Fruit fly (Drosophila melanogaster) whole organism, embryonic: Measurements from ENCODE around the gene mRpL27.

ENCODE experiments used
- CG12155 ChIP-seq: fragments of 200-800 bp; sonication (Bioruptor generic); optimal IDR thresholded peaks from 3 replicates; lab custom pipeline; 2016; ENCODE audit warnings: missing biosample characterization, missing genetic modification characterization
- CG12744 ChIP-seq: fragments of 200-800 bp; sonication (Bioruptor generic); optimal IDR thresholded peaks from 2 replicates; lab custom pipeline; 2016; ENCODE audit warnings: missing biosample characterization, missing genetic modification characterization
- CG15073 ChIP-seq: fragments of 200-800 bp; sonication (Bioruptor generic); optimal IDR thresholded peaks from 2 replicates; lab custom pipeline; 2016; ENCODE audit warnings: missing biosample characterization, missing genetic modification characterization
- CG1602 ChIP-seq: fragments of 200-800 bp; sonication (Bioruptor generic); optimal IDR thresholded peaks from 3 replicates; lab custom pipeline; 2016; ENCODE audit warnings: missing biosample characterization, missing genetic modification characterization
- CG18619 ChIP-seq: fragments of 200-800 bp; sonication (Bioruptor generic); optimal IDR thresholded peaks from 3 replicates; lab custom pipeline; 2017; ENCODE audit warnings: missing biosample characterization, mild to moderate bottlenecking, missing genetic modification characterization
- CG2120 ChIP-seq: fragments of 200-800 bp; sonication (Bioruptor generic); optimal IDR thresholded peaks from 3 replicates; lab custom pipeline; 2016; ENCODE audit warnings: missing biosample characterization, missing genetic modification characterization
- CG2889 ChIP-seq: fragments of 200-800 bp; sonication (Bioruptor generic); IDR thresholded peaks from 3 replicates; pipeline ENCODE4 v1.3.6; 2022; ENCODE audit warnings: missing biosample characterization, missing genetic modification characterization
- CG30431 ChIP-seq: fragments of 200-800 bp; sonication (Bioruptor generic); optimal IDR thresholded peaks from 2 replicates; lab custom pipeline; 2017; ENCODE audit warnings: missing biosample characterization, missing genetic modification characterization
- CG3281 ChIP-seq: fragments of 200-800 bp; sonication (Bioruptor generic); optimal IDR thresholded peaks from 3 replicates; lab custom pipeline; 2017; ENCODE audit warnings: missing biosample characterization, mild to moderate bottlenecking, missing genetic modification characterization
- CG3407 ChIP-seq: fragments of 200-800 bp; sonication (Bioruptor generic); optimal IDR thresholded peaks from 2 replicates; lab custom pipeline; 2018; ENCODE audit warnings: missing biosample characterization, mild to moderate bottlenecking, missing genetic modification characterization
- CG4328 ChIP-seq: fragments of 200-800 bp; sonication (Bioruptor generic); optimal IDR thresholded peaks from 3 replicates; lab custom pipeline; 2017; ENCODE audit warnings: missing biosample characterization, missing genetic modification reagents, missing genetic modification characterization
- CG6813 ChIP-seq: fragments of 200-800 bp; sonication (Bioruptor generic); optimal IDR thresholded peaks from 2 replicates; lab custom pipeline; 2017; ENCODE audit warnings: missing biosample characterization, missing genetic modification characterization, mild to moderate bottlenecking, moderate library complexity, missing genetic modification reagents
- CG6854 ChIP-seq: fragments of 200-800 bp; sonication (Bioruptor generic); optimal IDR thresholded peaks from 3 replicates; lab custom pipeline; 2017; ENCODE audit warnings: missing biosample characterization, mild to moderate bottlenecking, missing genetic modification characterization
- CG7357 ChIP-seq: fragments of 200-800 bp; sonication (Bioruptor generic); IDR thresholded peaks from 3 replicates; pipeline ENCODE4 v1.3.6; 2022; ENCODE audit warnings: missing biosample characterization, missing genetic modification characterization
- CG8944 ChIP-seq: fragments of 200-800 bp; sonication (Bioruptor generic); optimal IDR thresholded peaks from 3 replicates; lab custom pipeline; 2016; ENCODE audit warnings: missing biosample characterization, missing genetic modification characterization
- CrebB ChIP-seq: fragments of 200-800 bp; sonication (Bioruptor generic); optimal IDR thresholded peaks from 3 replicates; lab custom pipeline; 2018; ENCODE audit warnings: missing biosample characterization, mild to moderate bottlenecking, missing genetic modification characterization
- Dll ChIP-seq: fragments of 200-800 bp; sonication (Bioruptor generic); IDR thresholded peaks from 4 replicates; pipeline ENCODE4 v1.3.6; 2022; ENCODE audit warnings: missing biosample characterization, missing genetic modification characterization; ENCODE audit not compliant: partially characterized antibody
- HLH3B ChIP-seq: fragments of 200-800 bp; sonication (Bioruptor generic); IDR thresholded peaks from 2 replicates; pipeline ENCODE4 v1.3.6; 2022; ENCODE audit warnings: missing biosample characterization, missing genetic modification characterization
- HLH4C ChIP-seq: fragments of 200-800 bp; sonication (Bioruptor generic); IDR thresholded peaks from 3 replicates; pipeline ENCODE4 v1.3.6; 2022; ENCODE audit warnings: missing biosample characterization, missing genetic modification characterization; ENCODE audit not compliant: partially characterized antibody
- Hey ChIP-seq: fragments of 200-800 bp; sonication (Bioruptor generic); optimal IDR thresholded peaks from 3 replicates; lab custom pipeline; 2018; ENCODE audit warnings: missing biosample characterization, mild to moderate bottlenecking, missing genetic modification characterization
- Lhr ChIP-seq: fragments of 200-800 bp; sonication (Bioruptor generic); optimal IDR thresholded peaks from 3 replicates; lab custom pipeline; 2017; ENCODE audit warnings: mild to moderate bottlenecking, missing biosample characterization, missing genetic modification reagents, missing genetic modification characterization
- Mrtf ChIP-seq: fragments of 200-800 bp; sonication (Bioruptor generic); IDR thresholded peaks from 3 replicates; pipeline ENCODE4 v1.3.6; 2022; ENCODE audit warnings: missing biosample characterization, missing genetic modification characterization
- PHDP ChIP-seq: fragments of 200-800 bp; sonication (Bioruptor generic); optimal IDR thresholded peaks from 3 replicates; lab custom pipeline; 2018; ENCODE audit warnings: missing biosample characterization, mild to moderate bottlenecking, missing genetic modification characterization, moderate library complexity
- Pdp1 ChIP-seq, 2 experiments: fragments of 200-800 bp; sonication (Bioruptor generic); optimal IDR thresholded peaks; 3 replicates each; lab custom pipeline; 2016; ENCODE audit warnings: missing biosample characterization in 2 of 2, missing genetic modification characterization in 2 of 2, mild to moderate bottlenecking in 1 of 2, moderate library complexity in 1 of 2
- Ravus ChIP-seq: fragments of 200-800 bp; sonication (Bioruptor generic); IDR thresholded peaks from 2 replicates; pipeline ENCODE4 v1.3.6; 2022; ENCODE audit warnings: missing biosample characterization, missing genetic modification characterization
- Sry-β ChIP-seq: fragments of 200-800 bp; sonication (Bioruptor generic); optimal IDR thresholded peaks from 2 replicates; lab custom pipeline; 2018; ENCODE audit warnings: missing biosample characterization, mild to moderate bottlenecking, missing genetic modification characterization, moderate library complexity
- dm ChIP-seq: fragments of 200-800 bp; sonication (Bioruptor generic); optimal IDR thresholded peaks from 3 replicates; lab custom pipeline; 2016; ENCODE audit warnings: missing biosample characterization, missing genetic modification characterization
- dmrt11E ChIP-seq: fragments of 200-800 bp; sonication (Bioruptor generic); optimal IDR thresholded peaks from 3 replicates; lab custom pipeline; 2018; ENCODE audit warnings: missing biosample characterization, mild to moderate bottlenecking, missing genetic modification characterization, moderate library complexity
- dpn ChIP-seq, 2 experiments: fragments of 200-800 bp; sonication (Bioruptor generic); optimal IDR thresholded peaks; 3 replicates each; lab custom pipeline; 2016; ENCODE audit warnings: missing biosample characterization in 2 of 2, missing genetic modification characterization in 2 of 2
- fd3F ChIP-seq: fragments of 200-800 bp; sonication (Bioruptor generic); optimal IDR thresholded peaks from 2 replicates; lab custom pipeline; 2018; ENCODE audit warnings: missing biosample characterization, mild to moderate bottlenecking, missing genetic modification characterization, moderate library complexity
- fd96Cb ChIP-seq: fragments of 200-800 bp; sonication (Bioruptor generic); optimal IDR thresholded peaks from 2 replicates; lab custom pipeline; 2018; ENCODE audit warnings: missing biosample characterization, mild to moderate bottlenecking, missing genetic modification characterization, moderate library complexity
- gce ChIP-seq: fragments of 200-800 bp; sonication (Bioruptor generic); IDR thresholded peaks from 3 replicates; pipeline ENCODE4 v1.3.6; 2022; ENCODE audit warnings: missing biosample characterization, missing genetic modification characterization
- gsb ChIP-seq: fragments of 200-800 bp; sonication (Bioruptor generic); IDR thresholded peaks from 2 replicates; pipeline ENCODE4 v1.3.6; 2022; ENCODE audit warnings: missing biosample characterization, missing genetic modification characterization
- gt ChIP-seq: fragments of 200-800 bp; sonication (Bioruptor generic); IDR thresholded peaks from 2 replicates; pipeline ENCODE4 v1.3.6; 2022; ENCODE audit warnings: missing biosample characterization, missing genetic modification characterization
- her ChIP-seq: fragments of 200-800 bp; sonication (Bioruptor generic); optimal IDR thresholded peaks from 2 replicates; lab custom pipeline; 2016; ENCODE audit warnings: missing biosample characterization, missing genetic modification characterization
- insv ChIP-seq, 2 experiments: fragments of 200-800 bp; sonication (Bioruptor generic); optimal IDR thresholded peaks; 3 replicates each; lab custom pipeline; 2016 to 2018; ENCODE audit warnings: missing biosample characterization in 2 of 2, missing genetic modification characterization in 2 of 2
- jing ChIP-seq: fragments of 200-800 bp; sonication (Bioruptor generic); optimal IDR thresholded peaks from 2 replicates; lab custom pipeline; 2018; ENCODE audit warnings: missing biosample characterization, mild to moderate bottlenecking, missing genetic modification characterization
- lbe ChIP-seq: fragments of 200-800 bp; sonication (Bioruptor generic); optimal IDR thresholded peaks from 2 replicates; lab custom pipeline; 2016; ENCODE audit warnings: missing biosample characterization, mild to moderate bottlenecking, missing genetic modification characterization
- luna ChIP-seq: fragments of 200-800 bp; sonication (Bioruptor generic); optimal IDR thresholded peaks from 2 replicates; lab custom pipeline; 2016; ENCODE audit warnings: missing biosample characterization, missing genetic modification characterization
- mam ChIP-seq: fragments of 200-800 bp; sonication (Bioruptor generic); optimal IDR thresholded peaks from 3 replicates; lab custom pipeline; 2016; ENCODE audit warnings: missing biosample characterization, missing genetic modification characterization
- mld ChIP-seq: fragments of 200-800 bp; sonication (Bioruptor generic); IDR thresholded peaks from 3 replicates; pipeline ENCODE4 v1.3.6; 2022; ENCODE audit warnings: missing biosample characterization, missing genetic modification characterization; ENCODE audit not compliant: partially characterized antibody
- nmo ChIP-seq: fragments of 200-800 bp; sonication (Bioruptor generic); optimal IDR thresholded peaks from 2 replicates; lab custom pipeline; 2018; ENCODE audit warnings: missing biosample characterization, mild to moderate bottlenecking, missing genetic modification characterization, moderate library complexity
- oc ChIP-seq: fragments of 200-800 bp; sonication (Bioruptor generic); optimal IDR thresholded peaks from 2 replicates; lab custom pipeline; 2018; ENCODE audit warnings: missing biosample characterization, mild to moderate bottlenecking, missing genetic modification characterization, moderate library complexity
- pum ChIP-seq: fragments of 200-800 bp; sonication (Bioruptor generic); optimal IDR thresholded peaks from 2 replicates; lab custom pipeline; 2016; ENCODE audit warnings: missing biosample characterization, missing genetic modification characterization
- repo ChIP-seq: fragments of 200-800 bp; sonication (Bioruptor generic); optimal IDR thresholded peaks from 2 replicates; lab custom pipeline; 2016; ENCODE audit warnings: missing biosample characterization, missing genetic modification characterization
- schlank ChIP-seq: fragments of 200-800 bp; sonication (Bioruptor generic); optimal IDR thresholded peaks from 2 replicates; lab custom pipeline; 2018; ENCODE audit warnings: missing biosample characterization, mild to moderate bottlenecking, missing genetic modification characterization
- sd ChIP-seq: fragments of 200-800 bp; sonication (Bioruptor generic); optimal IDR thresholded peaks from 3 replicates; lab custom pipeline; 2018; ENCODE audit warnings: missing biosample characterization, mild to moderate bottlenecking, missing genetic modification characterization, moderate library complexity
- slou ChIP-seq: fragments of 200-800 bp; sonication (Bioruptor generic); optimal IDR thresholded peaks from 3 replicates; lab custom pipeline; 2016; ENCODE audit warnings: missing biosample characterization, missing genetic modification characterization
- twi ChIP-seq: fragments of 200-800 bp; optimal IDR thresholded peaks from 2 replicates; lab custom pipeline; 2019; ENCODE audit warnings: missing biosample characterization, mild to moderate bottlenecking, missing genetic modification characterization, moderate library complexity
- zfh2 ChIP-seq: fragments of 200-800 bp; sonication (Bioruptor generic); optimal IDR thresholded peaks from 2 replicates; lab custom pipeline; 2016; ENCODE audit warnings: missing biosample characterization, missing genetic modification characterization

mRpL27 gene

dm6 chr2L:4448582-4449016, 10.8 kb downstream of the mRpL27 start, which contains the start of gene MFS18 (continued):
- TF ChIP-seq Ravus (GFP tag; lab: Robert Waterston, UW) (peak; percentile 97), dm (GFP tag; lab: Kevin White, UChicago) (peak; percentile 98), dpn (GFP tag; optimal IDR thresholded peaks at IDR 0.05; lab: Kevin White, UChicago) (peak; percentile 97 to 98), Pdp1 (GFP tag; optimal IDR thresholded peaks at IDR 0.05; lab: Kevin White, UChicago) (peak; percentile 85 to 87), mld (GFP tag; lab: Robert Waterston, UW) (peak; percentile 71; the same call in 1 of the 3 replicates), CrebB (tag; lab: Kevin White, UChicago) (peak; percentile 92), twi (peak; percentile 70), Hey (tag; lab: Kevin White, UChicago) (no peak), insv (GFP tag; optimal IDR thresholded peaks at IDR 0.05; lab: Kevin White, UChicago) (peak in 1 of 2 experiments; percentile 54), pum (GFP tag; lab: Kevin White, UChicago) (peak; percentile 80), slou (GFP tag; lab: Kevin White, UChicago) (peak; percentile 98), gce (GFP tag; lab: Robert Waterston, UW) (peak; percentile 98), Lhr (GFP tag; lab: Kevin White, UChicago) (peak; percentile 89), CG15073 (GFP tag; lab: Kevin White, UChicago) (peak; percentile 80), CG4328 (peak; percentile 91), sd (peak; percentile 98), CG30431 (peak; percentile 94), jing (GFP tag; lab: Kevin White, UChicago) (peak; percentile 99), Sry-β (GFP tag; lab: Kevin White, UChicago) (peak; percentile 71), CG6813 (peak; percentile 98), her (GFP tag; lab: Kevin White, UChicago) (peak; percentile 69), lbe (GFP tag; lab: Kevin White, UChicago) (peak; percentile 93), dmrt11E (tag; lab: Kevin White, UChicago) (peak; percentile 95), fd96Cb (tag; lab: Kevin White, UChicago) (peak; percentile 100), mam (GFP tag; lab: Kevin White, UChicago) (peak; percentile 97), CG2889 (GFP tag; lab: Robert Waterston, UW) (peak; percentile 97), PHDP (peak; percentile 96), HLH3B (GFP tag; lab: Robert Waterston, UW) (peak; percentile 99), schlank (tag; lab: Kevin White, UChicago) (peak; percentile 82), CG8944 (peak; percentile 74), fd3F (GFP tag; lab: Kevin White, UChicago) (peak; percentile 89), CG6854 (GFP tag; lab: Kevin White, UChicago) (peak; percentile 97), nmo (GFP tag; lab: Kevin White, UChicago) (peak; percentile 98), CG2120 (peak; percentile 96), repo (peak; percentile 91), CG3407 (GFP tag; lab: Kevin White, UChicago) (peak; percentile 90), luna (GFP tag; lab: Kevin White, UChicago) (peak; percentile 73), CG12155 (GFP tag; lab: Kevin White, UChicago) (peak; percentile 94), CG3281 (peak; percentile 98), CG1602 (GFP tag; lab: Kevin White, UChicago) (peak; percentile 97), Dll (peak; percentile 63; the same call in 2 of the 4 replicates), gt (GFP tag; lab: Robert Waterston, UW) (peak; percentile 96), CG12744 (GFP tag; lab: Kevin White, UChicago) (peak; percentile 68), Mrtf (GFP tag; lab: Robert Waterston, UW) (peak; percentile 96), CG7357 (peak; percentile 96), zfh2 (GFP tag; lab: Kevin White, UChicago) (peak; percentile 84), CG18619 (GFP tag; lab: Kevin White, UChicago) (peak; percentile 92), HLH4C (peak; percentile 93), oc (tag; lab: Kevin White, UChicago) (peak; percentile 95), gsb (peak; percentile 97)
